Fruit fly (Drosophila melanogaster): ENCODE measurements around the gene Axn.

Axn gene

dm6 chr3R:30023445-30023844 is 803 bp downstream of the Axn start:
- TF ChIP-seq NfI (GFP tag; optimal IDR thresholded peaks at IDR 0.05) (no peak), CG15601 (tag; optimal IDR thresholded peaks at IDR 0.05) (peak; percentile 97), p53 (GFP tag; optimal IDR thresholded peaks at IDR 0.05) (no peak), dimm (GFP tag; IDR thresholded peaks at IDR 0.05) (no peak), CG10979 (tag; optimal IDR thresholded peaks at IDR 0.05) (no peak), Dll (GFP tag; IDR thresholded peaks at IDR 0.05; ENCODE audit: partially characterized antibody) (no peak), CG11560 (tag; IDR thresholded peaks at IDR 0.05) (no peak), stc (GFP tag; IDR thresholded peaks at IDR 0.05) (no peak), vvl (GFP tag; IDR thresholded peaks at IDR 0.05) (0 out of 2 replicates have a peak, but pooled peaks have one; percentile 8), BtbVII (GFP tag; optimal IDR thresholded peaks at IDR 0.05) (no peak), Sox102F (GFP tag; optimal IDR thresholded peaks at IDR 0.05) (no peak), CG15269 (tag; optimal IDR thresholded peaks at IDR 0.05) (no peak), Gsc (GFP tag; IDR thresholded peaks at IDR 0.05) (no peak)

dm6 chr3R:30030061-30030460 is 7.4 kb downstream of the Axn start:
- TF ChIP-seq Nf-YB (GFP tag; optimal IDR thresholded peaks at IDR 0.05) (peak; percentile 96), pros (GFP tag; optimal IDR thresholded peaks at IDR 0.05) (peak; percentile 77), Nf-YC (tag; optimal IDR thresholded peaks at IDR 0.05) (peak; percentile 96), Bgb (GFP tag; IDR thresholded peaks at IDR 0.05; ENCODE audit: partially characterized antibody) (0 out of 2 replicates have a peak, but pooled peaks have one; percentile 25), CG6272 (GFP tag; IDR thresholded peaks at IDR 0.05) (no peak), seq (GFP tag; IDR thresholded peaks at IDR 0.05) (peak; percentile 59; the same call in 1 of the 2 replicates), oc (tag; optimal IDR thresholded peaks at IDR 0.05) (no peak), Kr (GFP tag; optimal IDR thresholded peaks at IDR 0.05) (no peak)

- TF ChIP-seq CG10431 (GFP tag; optimal IDR thresholded peaks at IDR 0.05) (no peak), nau (GFP tag; optimal IDR thresholded peaks at IDR 0.05) (no peak), sc (optimal IDR thresholded peaks at IDR 0.05) (no peak), sc (GFP tag; optimal IDR thresholded peaks at IDR 0.05) (no peak), CG34422 (GFP tag; IDR thresholded peaks at IDR 0.05) (no peak), CG15601 (tag; optimal IDR thresholded peaks at IDR 0.05) (no peak), gcm (GFP tag; optimal IDR thresholded peaks at IDR 0.05) (peak; percentile 92)
Measured at dm6 chr3R:30032281-30032680, 9.6 kb downstream of the Axn start.

dm6 chr3R:30036609-30037008 is 14.0 kb downstream of the Axn start, which contains the start of gene ZIPIC:
TSS of gene ZIPIC (minus strand) at chr3R:30036870.
- TF ChIP-seq inv (GFP tag; IDR thresholded peaks at IDR 0.05; ENCODE audit: partially characterized antibody) (peak; percentile 27), Scr (GFP tag; IDR thresholded peaks at IDR 0.05; ENCODE audit: partially characterized antibody) (peak; percentile 42; the same call in 1 of the 2 replicates), amos (GFP tag; IDR thresholded peaks at IDR 0.05; ENCODE audit: partially characterized antibody) (peak; percentile 61; the same call in 1 of the 2 replicates), pnt (GFP tag; optimal IDR thresholded peaks at IDR 0.05) (no peak), oc (tag; optimal IDR thresholded peaks at IDR 0.05) (no peak), Adf1 (GFP tag; IDR thresholded peaks at IDR 0.05) (no peak), Opbp (GFP tag; IDR thresholded peaks at IDR 0.05; ENCODE audit: partially characterized antibody) (peak; percentile 64; the same call in 1 of the 3 replicates), knrl (GFP tag; IDR thresholded peaks at IDR 0.05; ENCODE audit: partially characterized antibody) (peak; percentile 36; the same call in 1 of the 3 replicates), nerfin-2 (GFP tag; IDR thresholded peaks at IDR 0.05; ENCODE audit: partially characterized antibody) (peak; percentile 48; the same call in 1 of the 2 replicates), BEAF-32 (GFP tag; optimal IDR thresholded peaks at IDR 0.05) (peak; percentile 49), CG15514 (GFP tag; optimal IDR thresholded peaks at IDR 0.05) (peak; percentile 99), trem (tag; optimal IDR thresholded peaks at IDR 0.05) (peak; percentile 49), E2f2 (GFP tag; IDR thresholded peaks at IDR 0.05) (peak; percentile 87), CG3847 (GFP tag; IDR thresholded peaks at IDR 0.05) (0 out of 2 replicates have a peak, but pooled peaks have one; percentile 20), Rx (GFP tag; IDR thresholded peaks at IDR 0.05) (no peak), CG4617 (GFP tag; optimal IDR thresholded peaks at IDR 0.05; ENCODE audit: borderline replicate concordance) (peak; percentile 84), HmgZ (tag; optimal IDR thresholded peaks at IDR 0.05) (peak; percentile 18), stwl (tag; optimal IDR thresholded peaks at IDR 0.05) (peak; percentile 65), bbx (GFP tag; IDR thresholded peaks at IDR 0.05; ENCODE audit: partially characterized antibody) (peak; percentile 52), CG13287 (GFP tag; IDR thresholded peaks at IDR 0.05; ENCODE audit: partially characterized antibody) (peak; percentile 74)

All from whole organism, embryonic.